Worm (Caenorhabditis elegans): ENCODE measurements around the gene aptf-2.

- TF ChIP-seq nhr-237 (tag; optimal IDR thresholded peaks at IDR 0.05) = no peak
- TF ChIP-seq lin-39 (tag; optimal IDR thresholded peaks at IDR 0.05) = no peak
Observed at ce11 chrIV:13377716-13378115, 38.1 kb downstream of the aptf-2 start, which contains the start of gene mau-8.
